Fruit fly (Drosophila melanogaster) whole organism, embryonic: Measurements from ENCODE around the gene w-cup.

Source experiments
- Atf3 ChIP-seq: fragments of 200-800 bp; sonication (Bioruptor generic); optimal IDR thresholded peaks from 3 replicates; lab custom pipeline; 2016; ENCODE audit warnings: missing biosample characterization, missing genetic modification characterization
- BtbVII ChIP-seq: fragments of 200-800 bp; sonication (Bioruptor generic); optimal IDR thresholded peaks from 3 replicates; lab custom pipeline; 2017; ENCODE audit warnings: missing biosample characterization, mild to moderate bottlenecking, missing genetic modification characterization
- CG10366 ChIP-seq: fragments of 200-800 bp; sonication (Bioruptor generic); IDR thresholded peaks from 2 replicates; pipeline ENCODE4 v1.3.6; 2022; ENCODE audit warnings: missing biosample characterization, missing genetic modification characterization
- CG10959 ChIP-seq: fragments of 200-800 bp; sonication (Bioruptor generic); IDR thresholded peaks from 2 replicates; pipeline ENCODE4 v1.3.6; 2022; ENCODE audit warnings: missing biosample characterization, missing genetic modification characterization
- CG11560 ChIP-seq: fragments of 200-800 bp; sonication (Bioruptor generic); IDR thresholded peaks from 3 replicates; pipeline ENCODE4 v1.3.6; 2022; ENCODE audit warnings: missing biosample characterization, missing genetic modification characterization
- CG12155 ChIP-seq: fragments of 200-800 bp; sonication (Bioruptor generic); optimal IDR thresholded peaks from 3 replicates; lab custom pipeline; 2016; ENCODE audit warnings: missing biosample characterization, missing genetic modification characterization
- CG13624 ChIP-seq: fragments of 200-800 bp; sonication (Bioruptor generic); optimal IDR thresholded peaks from 2 replicates; lab custom pipeline; 2016; ENCODE audit warnings: missing biosample characterization, missing genetic modification characterization
- CG15514 ChIP-seq: fragments of 200-800 bp; sonication (Bioruptor generic); optimal IDR thresholded peaks from 3 replicates; lab custom pipeline; 2017; ENCODE audit warnings: missing biosample characterization, missing genetic modification characterization, mild to moderate bottlenecking, moderate library complexity, missing genetic modification reagents
- CG1647 ChIP-seq: fragments of 200-800 bp; sonication (Bioruptor generic); optimal IDR thresholded peaks from 3 replicates; lab custom pipeline; 2016; ENCODE audit warnings: missing biosample characterization, missing genetic modification characterization
- CG18476 ChIP-seq: fragments of 200-800 bp; sonication (Bioruptor generic); optimal IDR thresholded peaks from 2 replicates; lab custom pipeline; 2016; ENCODE audit warnings: missing biosample characterization, mild to moderate bottlenecking, missing genetic modification characterization
- CG31441 ChIP-seq: fragments of 200-800 bp; sonication (Bioruptor generic); IDR thresholded peaks from 2 replicates; pipeline ENCODE4 v1.3.6; 2022; ENCODE audit warnings: missing biosample characterization, missing genetic modification characterization
- CG4328 ChIP-seq: fragments of 200-800 bp; sonication (Bioruptor generic); optimal IDR thresholded peaks from 3 replicates; lab custom pipeline; 2017; ENCODE audit warnings: missing biosample characterization, missing genetic modification reagents, missing genetic modification characterization
- CG4360 ChIP-seq: fragments of 200-800 bp; sonication (Bioruptor generic); IDR thresholded peaks from 2 replicates; pipeline ENCODE4 v1.3.6; 2022; ENCODE audit warnings: missing biosample characterization, missing genetic modification characterization
- CG4730 ChIP-seq: fragments of 200-800 bp; sonication (Bioruptor generic); IDR thresholded peaks from 2 replicates; pipeline ENCODE4 v1.3.6; 2022; ENCODE audit warnings: missing biosample characterization, missing genetic modification characterization
- CG6654 ChIP-seq: fragments of 200-800 bp; sonication (Bioruptor generic); optimal IDR thresholded peaks from 2 replicates; lab custom pipeline; 2017; ENCODE audit warnings: missing biosample characterization, mild to moderate bottlenecking, missing genetic modification characterization
- CG7839 ChIP-seq: fragments of 200-800 bp; sonication (Bioruptor generic); optimal IDR thresholded peaks from 3 replicates; lab custom pipeline; 2018; ENCODE audit warnings: missing biosample characterization, mild to moderate bottlenecking, missing genetic modification characterization, moderate library complexity
- CG8478 ChIP-seq: fragments of >200 bp; optimal IDR thresholded peaks from 2 replicates; lab custom pipeline; 2018
- CG8944 ChIP-seq: fragments of 200-800 bp; sonication (Bioruptor generic); optimal IDR thresholded peaks from 3 replicates; lab custom pipeline; 2016; ENCODE audit warnings: missing biosample characterization, missing genetic modification characterization
- CkIIα-i1 ChIP-seq: fragments of 200-800 bp; sonication (Bioruptor generic); IDR thresholded peaks from 2 replicates; pipeline ENCODE4 v1.3.6; 2022; ENCODE audit warnings: missing biosample characterization, missing genetic modification characterization
- Dad ChIP-seq: fragments of 200-800 bp; sonication (Bioruptor generic); optimal IDR thresholded peaks from 3 replicates; lab custom pipeline; 2016; ENCODE audit warnings: missing biosample characterization, missing genetic modification characterization
- Dref ChIP-seq: fragments of 200-800 bp; sonication (Bioruptor generic); IDR thresholded peaks from 2 replicates; pipeline ENCODE4 v1.3.6; 2022; ENCODE audit warnings: missing biosample characterization, missing genetic modification characterization
- Ets65A ChIP-seq: fragments of 200-800 bp; sonication (Bioruptor generic); peaks from one replicate; lab custom pipeline; 2016; ENCODE audit warnings: missing biosample characterization, missing genetic modification characterization
- HLH4C ChIP-seq: fragments of 200-800 bp; sonication (Bioruptor generic); IDR thresholded peaks from 3 replicates; pipeline ENCODE4 v1.3.6; 2022; ENCODE audit warnings: missing biosample characterization, missing genetic modification characterization; ENCODE audit not compliant: partially characterized antibody
- Hand ChIP-seq: fragments of 200-800 bp; sonication (Bioruptor generic); optimal IDR thresholded peaks from 2 replicates; lab custom pipeline; 2017; ENCODE audit warnings: mild to moderate bottlenecking, missing biosample characterization, missing genetic modification reagents, missing genetic modification characterization
- Hr3 ChIP-seq: fragments of 200-800 bp; sonication (Bioruptor generic); optimal IDR thresholded peaks from 3 replicates; lab custom pipeline; 2016; ENCODE audit warnings: missing biosample characterization, missing genetic modification characterization
- Hr78 ChIP-seq, 2 experiments: fragments of 200-800 bp in 1 of 2; fragments of >200 bp in 1 of 2; sonication (Bioruptor generic) in 1 of 2; optimal IDR thresholded peaks; 2 replicates each; lab custom pipeline; 2017 to 2019; ENCODE audit warnings: missing biosample characterization in 2 of 2, missing genetic modification characterization in 2 of 2, mild to moderate bottlenecking in 1 of 2, moderate library complexity in 1 of 2
- Lim3 ChIP-seq: fragments of 200-800 bp; sonication (Bioruptor generic); IDR thresholded peaks from 2 replicates; pipeline ENCODE4 v1.3.6; 2022; ENCODE audit warnings: missing biosample characterization, missing genetic modification characterization
- Max ChIP-seq: fragments of 200-800 bp; sonication (Bioruptor generic); optimal IDR thresholded peaks from 2 replicates; lab custom pipeline; 2016; ENCODE audit warnings: missing biosample characterization, mild to moderate bottlenecking, missing genetic modification characterization
- Sry-β ChIP-seq: fragments of 200-800 bp; sonication (Bioruptor generic); optimal IDR thresholded peaks from 2 replicates; lab custom pipeline; 2018; ENCODE audit warnings: missing biosample characterization, mild to moderate bottlenecking, missing genetic modification characterization, moderate library complexity
- amos ChIP-seq: fragments of 200-800 bp; sonication (Bioruptor generic); IDR thresholded peaks from 2 replicates; pipeline ENCODE4 v1.3.6; 2022; ENCODE audit warnings: missing biosample characterization, missing genetic modification characterization; ENCODE audit not compliant: partially characterized antibody
- bcd ChIP-seq: fragments of 200-800 bp; sonication (Bioruptor generic); optimal IDR thresholded peaks from 2 replicates; lab custom pipeline; 2017; ENCODE audit warnings: missing biosample characterization, mild to moderate bottlenecking, missing genetic modification characterization
- cas ChIP-seq: fragments of 200-800 bp; sonication (Bioruptor generic); IDR thresholded peaks from 2 replicates; pipeline ENCODE4 v1.3.6; 2022; ENCODE audit warnings: missing biosample characterization, missing genetic modification characterization
- caup ChIP-seq: fragments of 200-800 bp; sonication (Bioruptor generic); optimal IDR thresholded peaks from 3 replicates; lab custom pipeline; 2017; ENCODE audit warnings: missing biosample characterization, mild to moderate bottlenecking, missing genetic modification characterization, moderate library complexity; ENCODE audit not compliant: severe bottlenecking
- dati ChIP-seq: fragments of 200-800 bp; sonication (Bioruptor generic); IDR thresholded peaks from 2 replicates; pipeline ENCODE4 v1.3.6; 2022; ENCODE audit warnings: missing biosample characterization, missing genetic modification characterization
- hbn ChIP-seq: fragments of 200-800 bp; sonication (Bioruptor generic); IDR thresholded peaks from 2 replicates; pipeline ENCODE4 v1.3.6; 2022; ENCODE audit warnings: missing biosample characterization, missing genetic modification characterization; ENCODE audit not compliant: partially characterized antibody
- jing ChIP-seq: fragments of 200-800 bp; sonication (Bioruptor generic); optimal IDR thresholded peaks from 2 replicates; lab custom pipeline; 2018; ENCODE audit warnings: missing biosample characterization, mild to moderate bottlenecking, missing genetic modification characterization
- lab ChIP-seq: fragments of 200-800 bp; sonication (Bioruptor generic); optimal IDR thresholded peaks from 3 replicates; lab custom pipeline; 2017; ENCODE audit warnings: missing biosample characterization, missing genetic modification characterization, mild to moderate bottlenecking, moderate library complexity, missing genetic modification reagents
- lmd ChIP-seq: fragments of 200-800 bp; sonication (Bioruptor generic); IDR thresholded peaks from 2 replicates; pipeline ENCODE4 v1.3.6; 2022; ENCODE audit warnings: missing biosample characterization, missing genetic modification characterization
- luna ChIP-seq: fragments of 200-800 bp; sonication (Bioruptor generic); optimal IDR thresholded peaks from 2 replicates; lab custom pipeline; 2016; ENCODE audit warnings: missing biosample characterization, missing genetic modification characterization
- maf-S ChIP-seq: fragments of 200-800 bp; sonication (Bioruptor generic); optimal IDR thresholded peaks from 2 replicates; lab custom pipeline; 2016; ENCODE audit warnings: missing biosample characterization, missing genetic modification characterization
- org-1 ChIP-seq: fragments of 200-800 bp; sonication (Bioruptor generic); optimal IDR thresholded peaks from 2 replicates; lab custom pipeline; 2017; ENCODE audit warnings: missing biosample characterization, missing genetic modification characterization
- pnt ChIP-seq: fragments of 200-800 bp; sonication (Bioruptor generic); optimal IDR thresholded peaks from 3 replicates; lab custom pipeline; 2016; ENCODE audit warnings: missing biosample characterization, missing genetic modification characterization
- rib ChIP-seq: fragments of 200-800 bp; sonication (Bioruptor generic); IDR thresholded peaks from 2 replicates; pipeline ENCODE4 v1.3.6; 2022; ENCODE audit warnings: missing biosample characterization, missing genetic modification characterization
- salm ChIP-seq: fragments of 200-800 bp; sonication (Bioruptor generic); optimal IDR thresholded peaks from 2 replicates; lab custom pipeline; 2018; ENCODE audit warnings: missing biosample characterization, mild to moderate bottlenecking, missing genetic modification characterization
- sqz ChIP-seq: fragments of 200-800 bp; sonication (Bioruptor generic); optimal IDR thresholded peaks from 3 replicates; lab custom pipeline; 2018; ENCODE audit warnings: missing biosample characterization, mild to moderate bottlenecking, missing genetic modification characterization
- sr ChIP-seq: fragments of 200-800 bp; sonication (Bioruptor generic); IDR thresholded peaks from 3 replicates; pipeline ENCODE4 v1.3.6; 2022; ENCODE audit warnings: missing biosample characterization, missing genetic modification characterization
- sug ChIP-seq: fragments of 200-800 bp; optimal IDR thresholded peaks from 2 replicates; lab custom pipeline; 2019; ENCODE audit warnings: missing biosample characterization, mild to moderate bottlenecking, missing genetic modification characterization, moderate library complexity
- tio ChIP-seq: fragments of 200-800 bp; sonication (Bioruptor generic); optimal IDR thresholded peaks from 2 replicates; lab custom pipeline; 2017; ENCODE audit warnings: missing biosample characterization, missing genetic modification characterization, inconsistent platforms
- trh ChIP-seq: fragments of 200-800 bp; sonication (Bioruptor generic); optimal IDR thresholded peaks from 2 replicates; lab custom pipeline; 2016; ENCODE audit warnings: missing biosample characterization, missing genetic modification characterization
- wor ChIP-seq: fragments of 200-800 bp; sonication (Bioruptor generic); IDR thresholded peaks from 2 replicates; pipeline ENCODE4 v1.3.6; 2022; ENCODE audit warnings: missing biosample characterization, missing genetic modification characterization

Gene w-cup

DNA sequence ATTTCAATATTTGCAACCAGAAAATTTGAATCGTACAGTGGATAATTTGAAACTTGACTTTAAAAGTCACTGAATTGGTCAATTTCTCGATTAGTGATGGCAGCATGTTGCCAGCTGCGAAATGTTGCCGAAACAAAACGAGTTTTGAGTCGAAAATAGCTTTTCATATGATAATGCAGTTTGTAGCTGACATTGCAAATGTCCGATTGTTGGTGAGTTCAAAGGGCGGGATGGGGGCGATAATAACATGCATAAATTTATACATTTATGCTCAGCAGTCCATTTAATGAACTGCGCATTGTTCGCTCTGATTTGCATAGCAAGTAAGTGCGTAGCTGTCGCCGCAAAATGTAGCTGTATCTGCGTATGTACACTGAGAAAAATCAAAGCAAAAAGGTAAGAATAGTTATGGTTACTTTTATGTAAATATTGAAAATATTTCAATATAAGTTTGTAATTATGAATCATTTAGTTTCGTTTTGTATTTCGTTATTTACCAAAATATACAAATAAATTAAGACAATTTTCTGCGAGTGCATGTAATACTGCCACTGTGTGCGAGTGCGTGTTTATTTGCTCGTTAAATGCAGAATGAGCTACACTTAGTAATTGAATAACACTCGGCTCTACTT is 50.5 kb downstream of the w-cup start, which contains the start of gene Lip4 (continued):
- TF ChIP-seq Dad (peak; percentile 42), Max (GFP tag; lab: Kevin White, UChicago) (peak; percentile 75), CG4360 (GFP tag; lab: Robert Waterston, UW) (peak; percentile 41; the same call in 1 of the 2 replicates), trh (peak; percentile 49), CkIIα-i1 (GFP tag; lab: Robert Waterston, UW) (no peak), tio (GFP tag; lab: Kevin White, UChicago) (peak; percentile 71), HLH4C (GFP tag; lab: Robert Waterston, UW) (no peak), CG10959 (peak; percentile 57; the same call in 1 of the 2 replicates), CG15514 (GFP tag; lab: Kevin White, UChicago) (peak; percentile 61), CG4730 (GFP tag; lab: Robert Waterston, UW) (peak; percentile 66; the same call in 1 of the 2 replicates), lab (GFP tag; lab: Kevin White, UChicago) (peak; percentile 81), Hr3 (peak; percentile 58), dati (GFP tag; lab: Robert Waterston, UW) (no peak), salm (tag; lab: Kevin White, UChicago) (peak; percentile 24), luna (GFP tag; lab: Kevin White, UChicago) (no peak), Ets65A (GFP tag; lab: Kevin White, UChicago) (peak; percentile 92), CG4328 (peak; percentile 38), hbn (GFP tag; lab: Robert Waterston, UW) (no peak), CG31441 (GFP tag; lab: Robert Waterston, UW) (peak; percentile 84), maf-S (GFP tag; lab: Kevin White, UChicago) (peak; percentile 22), rib (no peak), sr (GFP tag; lab: Robert Waterston, UW) (no peak), CG13624 (GFP tag; lab: Kevin White, UChicago) (peak; percentile 40), Sry-β (GFP tag; lab: Kevin White, UChicago) (no peak), amos (no peak), CG1647 (peak; percentile 41), Hand (GFP tag; lab: Kevin White, UChicago) (peak; percentile 27), CG8944 (GFP tag; lab: Kevin White, UChicago) (no peak), CG6654 (GFP tag; lab: Kevin White, UChicago) (no peak), CG11560 (0 out of 3 replicates have a peak, but pooled peaks have one; percentile 35), bcd (GFP tag; lab: Kevin White, UChicago) (peak; percentile 72), Atf3 (GFP tag; lab: Kevin White, UChicago) (peak; percentile 19), CG18476 (peak; percentile 59), Lim3 (GFP tag; lab: Robert Waterston, UW) (no peak), Dref (no peak), CG8478 (no peak), BtbVII (GFP tag; lab: Kevin White, UChicago) (peak; percentile 62), CG10366 (peak; percentile 76), sug (tag; lab: Kevin White, UChicago) (peak; percentile 39), wor (GFP tag; lab: Robert Waterston, UW) (peak; percentile 70), lmd (GFP tag; lab: Robert Waterston, UW) (peak; percentile 83), org-1 (GFP tag; lab: Kevin White, UChicago) (peak; percentile 61), Hr78 (GFP tag; optimal IDR thresholded peaks at IDR 0.05; lab: Kevin White, UChicago) (peak in 1 of 2 experiments; percentile 81), pnt (GFP tag; lab: Kevin White, UChicago) (peak; percentile 2), CG12155 (GFP tag; lab: Kevin White, UChicago) (peak; percentile 56), sqz (GFP tag; lab: Kevin White, UChicago) (peak; percentile 33), cas (peak; percentile 55; the same call in 1 of the 2 replicates), CG7839 (peak; percentile 81), jing (peak; percentile 24), caup (peak; percentile 65)
